Worm (Caenorhabditis elegans) whole organism, late embryonic: ENCODE results near the gene chup-1.

ENCODE experiments used
- K02D7.2 ChIP-seq: sonication (generic microtip); optimal IDR thresholded peaks from 2 replicates; lab custom pipeline; 2017; ENCODE audit warnings: mild to moderate bottlenecking, missing genetic modification characterization, missing compliant biosample characterization
- K09A11.1 ChIP-seq: sonication (generic microtip); optimal IDR thresholded peaks from 2 replicates; lab custom pipeline; 2017; ENCODE audit warnings: antibody characterized with exemption, mild to moderate bottlenecking, missing genetic modification characterization, missing compliant biosample characterization; ENCODE audit not compliant: insufficient read depth
- T23F11.4 ChIP-seq: fragments of 200-800 bp; sonication (Bioruptor generic); optimal IDR thresholded peaks from 2 replicates; lab custom pipeline; 2018; ENCODE audit warnings: mild to moderate bottlenecking, missing genetic modification characterization, missing compliant biosample characterization
- Y22D7AL.16 ChIP-seq: sonication (generic microtip); optimal IDR thresholded peaks from 2 replicates; lab custom pipeline; 2016; ENCODE audit warnings: missing genetic modification characterization, missing compliant biosample characterization
- ahr-1 ChIP-seq: sonication (generic microtip); optimal IDR thresholded peaks from 2 replicates; lab custom pipeline; 2016; ENCODE audit warnings: missing genetic modification characterization, missing compliant biosample characterization
- ceh-14 ChIP-seq: sonication (generic microtip); optimal IDR thresholded peaks from 2 replicates; lab custom pipeline; 2016; ENCODE audit warnings: missing genotype, missing genetic modification characterization, missing compliant biosample characterization
- ceh-18 ChIP-seq: sonication (generic microtip); optimal IDR thresholded peaks from 2 replicates; lab custom pipeline; 2016; ENCODE audit warnings: missing genetic modification characterization, missing compliant biosample characterization
- ceh-22 ChIP-seq: sonication (generic microtip); optimal IDR thresholded peaks from 2 replicates; lab custom pipeline; 2017; ENCODE audit warnings: missing biosample characterization, missing genetic modification characterization
- che-1 ChIP-seq: sonication (generic microtip); optimal IDR thresholded peaks from 2 replicates; lab custom pipeline; 2016; ENCODE audit warnings: mild to moderate bottlenecking, missing genetic modification characterization, missing compliant biosample characterization
- elt-2 ChIP-seq: sonication (generic microtip); optimal IDR thresholded peaks from 2 replicates; lab custom pipeline; 2016; ENCODE audit warnings: missing genetic modification reagents, missing genetic modification characterization, missing compliant biosample characterization
- hlh-6 ChIP-seq: sonication (generic microtip); optimal IDR thresholded peaks from 2 replicates; lab custom pipeline; 2016; ENCODE audit warnings: missing genotype, missing genetic modification characterization, missing compliant biosample characterization
- nhr-11 ChIP-seq: fragments of 150-350 bp; optimal IDR thresholded peaks from 2 replicates; lab custom pipeline; 2014; ENCODE audit warnings: missing biosample characterization, missing genetic modification characterization
- nhr-232 ChIP-seq: sonication (generic microtip); optimal IDR thresholded peaks from 2 replicates; lab custom pipeline; 2016; ENCODE audit warnings: missing genetic modification characterization, missing compliant biosample characterization
- pag-3 ChIP-seq: sonication (generic microtip); optimal IDR thresholded peaks from 2 replicates; lab custom pipeline; 2016; ENCODE audit warnings: missing compliant biosample characterization, missing genetic modification characterization, borderline replicate concordance
- pax-1 ChIP-seq: fragments of 150-350 bp; optimal IDR thresholded peaks from 2 replicates; lab custom pipeline; 2014; ENCODE audit warnings: missing biosample characterization, missing genetic modification characterization
- sox-2 ChIP-seq: fragments of 200-800 bp; sonication (Bioruptor generic); IDR thresholded peaks from 2 replicates; pipeline ENCODE4 v1.3.6; 2022; ENCODE audit warnings: missing genetic modification reagents, missing genetic modification characterization, missing compliant biosample characterization
- sox-4 ChIP-seq: sonication (generic microtip); optimal IDR thresholded peaks from 2 replicates; lab custom pipeline; 2017; ENCODE audit warnings: mild to moderate bottlenecking, missing genetic modification characterization, inconsistent platforms, missing compliant biosample characterization
- tbx-2 ChIP-seq: sonication (generic microtip); optimal IDR thresholded peaks from 2 replicates; lab custom pipeline; 2016; ENCODE audit warnings: missing genetic modification characterization, missing compliant biosample characterization
- unc-42 ChIP-seq: sonication (generic microtip); optimal IDR thresholded peaks from 2 replicates; lab custom pipeline; 2016; ENCODE audit warnings: missing genotype, missing genetic modification characterization, missing compliant biosample characterization
- unc-55 ChIP-seq: sonication (generic microtip); optimal IDR thresholded peaks from 2 replicates; lab custom pipeline; 2017; ENCODE audit warnings: missing biosample characterization, missing genetic modification reagents, missing genetic modification characterization

Gene chup-1

ce11 chrX:8835887-8836348 is 44.0 kb downstream of the chup-1 start, which contains the start of gene C28G1.2 (continued):
- TF ChIP-seq ceh-18 (tag; lab: Kevin White, UChicago), result peak; percentile 94
- TF ChIP-seq hlh-6 (tag; lab: Kevin White, UChicago), result peak; percentile 93
- TF ChIP-seq sox-4, result peak; percentile 94
- peak; percentile 86 for TF ChIP-seq sox-2 (GFP tag; lab: Robert Waterston, UW)
- peak; percentile 96 for TF ChIP-seq elt-2 (tag; lab: Kevin White, UChicago)
- TF ChIP-seq Y22D7AL.16, result peak; percentile 96
- TF ChIP-seq che-1 (tag; lab: Kevin White, UChicago), result peak; percentile 93
- peak; percentile 93 for TF ChIP-seq unc-42 (tag; lab: Kevin White, UChicago)
- peak; percentile 8 for TF ChIP-seq ceh-22 (tag; lab: Kevin White, UChicago)
- TF ChIP-seq nhr-232 (tag; lab: Kevin White, UChicago), result peak; percentile 90
- peak; percentile 94 for TF ChIP-seq K02D7.2
- peak; percentile 92 for TF ChIP-seq ahr-1 (tag; lab: Kevin White, UChicago)
- TF ChIP-seq unc-55, result peak; percentile 25
- TF ChIP-seq nhr-11, result no peak
- peak; percentile 92 for TF ChIP-seq ceh-14 (tag; lab: Kevin White, UChicago)
- TF ChIP-seq pag-3, result peak; percentile 86
- peak; percentile 96 for TF ChIP-seq T23F11.4
- TF ChIP-seq, all 69 proteins: peak for 66

- no peak for TF ChIP-seq pax-1 (tag; lab: Kevin White, UChicago)
- no peak for TF ChIP-seq hlh-6 (tag; lab: Kevin White, UChicago)
- TF ChIP-seq sox-2 (GFP tag; lab: Robert Waterston, UW), result no peak
- no peak for TF ChIP-seq ahr-1 (tag; lab: Kevin White, UChicago)
- TF ChIP-seq tbx-2 (tag; lab: Kevin White, UChicago), result no peak
- TF ChIP-seq ceh-22 (tag; lab: Kevin White, UChicago), result no peak
- TF ChIP-seq, all 69 proteins: peak for 0
Measured at ce11 chrX:8838176-8838575, 46.2 kb downstream of the chup-1 start.

- TF ChIP-seq K09A11.1 (tag; lab: Kevin White, UChicago) (no peak), unc-55 (no peak)
Measured at ce11 chrX:8843988-8844387, 52.0 kb downstream of the chup-1 start, which contains the start of gene ubc-23. TSS of gene ubc-23 (plus strand) at chrX:8844288.
